Fruit fly (Drosophila melanogaster) whole organism, embryonic: ENCODE data around the gene Gk2.

Experiments used
- Asciz ChIP-seq: fragments of 200-800 bp; sonication (Bioruptor generic); optimal IDR thresholded peaks from 2 replicates; lab custom pipeline; 2017; ENCODE audit warnings: missing biosample characterization, mild to moderate bottlenecking, missing genetic modification characterization, missing genetic modification reagents
- CG10321 ChIP-seq: fragments of 200-800 bp; sonication (Bioruptor generic); IDR thresholded peaks from 2 replicates; pipeline ENCODE4 v1.3.6; 2022; ENCODE audit warnings: missing biosample characterization, missing genetic modification characterization
- CG10565 ChIP-seq: fragments of 200-800 bp; sonication (Bioruptor generic); optimal IDR thresholded peaks from 3 replicates; lab custom pipeline; 2016; ENCODE audit warnings: missing biosample characterization, mild to moderate bottlenecking, missing genetic modification characterization
- CG11093 ChIP-seq: fragments of 200-800 bp; sonication (Bioruptor generic); IDR thresholded peaks from 3 replicates; pipeline ENCODE4 v1.3.6; 2022; ENCODE audit warnings: missing biosample characterization, missing genetic modification characterization
- CG11504 ChIP-seq: fragments of 200-800 bp; sonication (Bioruptor generic); optimal IDR thresholded peaks from 3 replicates; lab custom pipeline; 2019; ENCODE audit warnings: missing biosample characterization, mild to moderate bottlenecking, missing genetic modification characterization, moderate library complexity
- CG11560 ChIP-seq: fragments of 200-800 bp; sonication (Bioruptor generic); IDR thresholded peaks from 3 replicates; pipeline ENCODE4 v1.3.6; 2022; ENCODE audit warnings: missing biosample characterization, missing genetic modification characterization
- CG12155 ChIP-seq: fragments of 200-800 bp; sonication (Bioruptor generic); optimal IDR thresholded peaks from 3 replicates; lab custom pipeline; 2016; ENCODE audit warnings: missing biosample characterization, missing genetic modification characterization
- CG1233 ChIP-seq: fragments of 200-800 bp; sonication (Bioruptor generic); optimal IDR thresholded peaks from 4 replicates; lab custom pipeline; 2018; ENCODE audit warnings: missing biosample characterization, mild to moderate bottlenecking, missing genetic modification characterization
- CG14710 ChIP-seq: fragments of 200-800 bp; sonication (Bioruptor generic); optimal IDR thresholded peaks from 3 replicates; lab custom pipeline; 2019; ENCODE audit warnings: missing biosample characterization, mild to moderate bottlenecking, missing genetic modification characterization, moderate library complexity
- CG1647 ChIP-seq: fragments of 200-800 bp; sonication (Bioruptor generic); optimal IDR thresholded peaks from 3 replicates; lab custom pipeline; 2016; ENCODE audit warnings: missing biosample characterization, missing genetic modification characterization
- CG17385 ChIP-seq: fragments of 200-800 bp; sonication (Bioruptor generic); optimal IDR thresholded peaks from 3 replicates; lab custom pipeline; 2018; ENCODE audit warnings: missing biosample characterization, mild to moderate bottlenecking, missing genetic modification characterization
- CG2199 ChIP-seq: fragments of 200-800 bp; sonication (Bioruptor generic); IDR thresholded peaks from 3 replicates; pipeline ENCODE4 v1.3.6; 2022; ENCODE audit warnings: missing biosample characterization, missing genetic modification characterization
- CG30403 ChIP-seq: fragments of 200-800 bp; sonication (Bioruptor generic); optimal IDR thresholded peaks from 3 replicates; lab custom pipeline; 2016; ENCODE audit warnings: missing biosample characterization, missing genetic modification characterization
- CG30431 ChIP-seq: fragments of 200-800 bp; sonication (Bioruptor generic); optimal IDR thresholded peaks from 2 replicates; lab custom pipeline; 2017; ENCODE audit warnings: missing biosample characterization, missing genetic modification characterization
- CG31441 ChIP-seq: fragments of 200-800 bp; sonication (Bioruptor generic); IDR thresholded peaks from 2 replicates; pipeline ENCODE4 v1.3.6; 2022; ENCODE audit warnings: missing biosample characterization, missing genetic modification characterization
- CG3163 ChIP-seq: fragments of 200-800 bp; sonication (Bioruptor generic); optimal IDR thresholded peaks from 3 replicates; lab custom pipeline; 2016; ENCODE audit warnings: missing biosample characterization, missing genetic modification characterization
- CG3838 ChIP-seq: fragments of 200-800 bp; sonication (Bioruptor generic); optimal IDR thresholded peaks from 3 replicates; lab custom pipeline; 2016; ENCODE audit warnings: missing biosample characterization, missing genetic modification characterization
- CG3847 ChIP-seq: fragments of 200-800 bp; sonication (Bioruptor generic); IDR thresholded peaks from 2 replicates; pipeline ENCODE4 v1.3.6; 2022; ENCODE audit warnings: missing biosample characterization, missing genetic modification characterization
- CG4617 ChIP-seq: fragments of 200-800 bp; sonication (Bioruptor generic); optimal IDR thresholded peaks from 3 replicates; lab custom pipeline; 2016; ENCODE audit warnings: missing biosample characterization, missing genetic modification characterization, borderline replicate concordance
- CG9437 ChIP-seq: fragments of 200-800 bp; sonication (Bioruptor generic); optimal IDR thresholded peaks from 2 replicates; lab custom pipeline; 2018; ENCODE audit warnings: missing biosample characterization, mild to moderate bottlenecking, missing genetic modification characterization
- CG9727 ChIP-seq: fragments of 200-800 bp; sonication (Bioruptor generic); optimal IDR thresholded peaks from 3 replicates; lab custom pipeline; 2017; ENCODE audit warnings: missing biosample characterization, mild to moderate bottlenecking, missing genetic modification characterization
- CHES-1-like ChIP-seq: fragments of 200-800 bp; sonication (Bioruptor generic); optimal IDR thresholded peaks from 2 replicates; lab custom pipeline; 2016; ENCODE audit warnings: missing biosample characterization, missing genetic modification characterization
- Chrac-16 ChIP-seq: fragments of 200-800 bp; sonication (Bioruptor generic); optimal IDR thresholded peaks from 3 replicates; lab custom pipeline; 2016; ENCODE audit warnings: missing biosample characterization, missing genetic modification characterization
- Doc2 ChIP-seq: fragments of 200-800 bp; sonication (Bioruptor generic); IDR thresholded peaks from 2 replicates; pipeline ENCODE4 v1.3.6; 2022; ENCODE audit warnings: missing biosample characterization, missing genetic modification characterization
- Hr39 ChIP-seq: fragments of >200 bp; optimal IDR thresholded peaks from 2 replicates; lab custom pipeline; 2017
- Hr78 ChIP-seq, 2 experiments: fragments of 200-800 bp in 1 of 2; fragments of >200 bp in 1 of 2; sonication (Bioruptor generic) in 1 of 2; optimal IDR thresholded peaks; 2 replicates each; lab custom pipeline; 2017 to 2019; ENCODE audit warnings: missing biosample characterization in 2 of 2, missing genetic modification characterization in 2 of 2, mild to moderate bottlenecking in 1 of 2, moderate library complexity in 1 of 2
- Lim3 ChIP-seq: fragments of 200-800 bp; sonication (Bioruptor generic); IDR thresholded peaks from 2 replicates; pipeline ENCODE4 v1.3.6; 2022; ENCODE audit warnings: missing biosample characterization, missing genetic modification characterization
- Meics ChIP-seq: fragments of 200-800 bp; sonication (Bioruptor generic); optimal IDR thresholded peaks from 2 replicates; lab custom pipeline; 2017; ENCODE audit warnings: missing biosample characterization, mild to moderate bottlenecking, missing genetic modification characterization
- Ptx1 ChIP-seq: fragments of 200-800 bp; sonication (Bioruptor generic); IDR thresholded peaks from 2 replicates; pipeline ENCODE4 v1.3.6; 2022; ENCODE audit warnings: missing biosample characterization, missing genetic modification characterization
- Rx ChIP-seq: fragments of 200-800 bp; sonication (Bioruptor generic); IDR thresholded peaks from 2 replicates; pipeline ENCODE4 v1.3.6; 2022; ENCODE audit warnings: missing biosample characterization, missing genetic modification characterization
- Sry-δ ChIP-seq: fragments of 200-800 bp; sonication (Bioruptor generic); optimal IDR thresholded peaks from 2 replicates; lab custom pipeline; 2016; ENCODE audit warnings: missing biosample characterization, missing genetic modification characterization
- TFAM ChIP-seq: fragments of 200-800 bp; sonication (Bioruptor generic); optimal IDR thresholded peaks from 2 replicates; lab custom pipeline; 2017; ENCODE audit warnings: missing biosample characterization, missing genetic modification characterization, inconsistent platforms
- ash1 ChIP-seq: fragments of 200-800 bp; sonication (Bioruptor generic); optimal IDR thresholded peaks from 2 replicates; lab custom pipeline; 2018; ENCODE audit warnings: missing biosample characterization, mild to moderate bottlenecking, missing genetic modification characterization
- bab2 ChIP-seq: fragments of 200-800 bp; sonication (Bioruptor generic); optimal IDR thresholded peaks from 2 replicates; lab custom pipeline; 2016; ENCODE audit warnings: missing biosample characterization, missing genetic modification characterization
- btn ChIP-seq: fragments of 200-800 bp; sonication (Bioruptor generic); optimal IDR thresholded peaks from 2 replicates; lab custom pipeline; 2016; ENCODE audit warnings: missing biosample characterization, missing genetic modification characterization
- chinmo ChIP-seq: fragments of 200-800 bp; sonication (Bioruptor generic); IDR thresholded peaks from 4 replicates; pipeline ENCODE4 v1.3.6; 2022; ENCODE audit warnings: missing biosample characterization, missing genetic modification characterization; ENCODE audit not compliant: partially characterized antibody
- ci ChIP-seq: fragments of 200-800 bp; sonication (Bioruptor generic); IDR thresholded peaks from 3 replicates; pipeline ENCODE4 v1.3.6; 2022; ENCODE audit warnings: missing biosample characterization, missing genetic modification characterization
- dpn ChIP-seq, 2 experiments: fragments of 200-800 bp; sonication (Bioruptor generic); optimal IDR thresholded peaks; 3 replicates each; lab custom pipeline; 2016; ENCODE audit warnings: missing biosample characterization in 2 of 2, missing genetic modification characterization in 2 of 2
- esg ChIP-seq: fragments of 200-800 bp; sonication (Bioruptor generic); conservative IDR thresholded peaks from 2 replicates; pipeline ENCODE4 v1.3.6; 2022; ENCODE audit warnings: missing biosample characterization, missing genetic modification characterization
- grau ChIP-seq: fragments of 200-800 bp; optimal IDR thresholded peaks from 3 replicates; lab custom pipeline; 2019; ENCODE audit warnings: missing biosample characterization, mild to moderate bottlenecking, missing genetic modification characterization, moderate library complexity
- gsb-n ChIP-seq: fragments of 200-800 bp; sonication (Bioruptor generic); optimal IDR thresholded peaks from 3 replicates; lab custom pipeline; 2018; ENCODE audit warnings: missing biosample characterization, mild to moderate bottlenecking, missing genetic modification characterization
- ham ChIP-seq: fragments of 200-800 bp; sonication (Bioruptor generic); IDR thresholded peaks from 2 replicates; pipeline ENCODE4 v1.3.6; 2022; ENCODE audit warnings: missing biosample characterization, missing genetic modification characterization
- hth ChIP-seq: fragments of >200 bp; optimal IDR thresholded peaks from 2 replicates; lab custom pipeline; 2017; ENCODE audit warnings: inconsistent platforms
- lmd ChIP-seq: fragments of 200-800 bp; sonication (Bioruptor generic); IDR thresholded peaks from 2 replicates; pipeline ENCODE4 v1.3.6; 2022; ENCODE audit warnings: missing biosample characterization, missing genetic modification characterization
- lola ChIP-seq, 3 experiments: fragments of >200 bp in 2 of 3; fragments of 200-800 bp in 1 of 3; sonication (Bioruptor generic) in 1 of 3; optimal IDR thresholded peaks; 2 replicates each; lab custom pipeline; 2017 to 2019; ENCODE audit warnings: missing biosample characterization in 3 of 3, missing genetic modification characterization in 3 of 3, mild to moderate bottlenecking in 1 of 3, moderate library complexity in 1 of 3
- luna ChIP-seq: fragments of 200-800 bp; sonication (Bioruptor generic); optimal IDR thresholded peaks from 2 replicates; lab custom pipeline; 2016; ENCODE audit warnings: missing biosample characterization, missing genetic modification characterization
- mam ChIP-seq: fragments of 200-800 bp; sonication (Bioruptor generic); optimal IDR thresholded peaks from 3 replicates; lab custom pipeline; 2016; ENCODE audit warnings: missing biosample characterization, missing genetic modification characterization
- phol ChIP-seq: fragments of 200-800 bp; sonication (Bioruptor generic); optimal IDR thresholded peaks from 3 replicates; lab custom pipeline; 2018; ENCODE audit warnings: missing biosample characterization, mild to moderate bottlenecking, missing genetic modification characterization, moderate library complexity
- salm ChIP-seq: fragments of 200-800 bp; sonication (Bioruptor generic); optimal IDR thresholded peaks from 2 replicates; lab custom pipeline; 2018; ENCODE audit warnings: missing biosample characterization, mild to moderate bottlenecking, missing genetic modification characterization
- sens ChIP-seq: fragments of 200-800 bp; sonication (Bioruptor generic); peaks from one replicate; lab custom pipeline; 2016; ENCODE audit warnings: missing biosample characterization, missing genetic modification characterization
- sr ChIP-seq: fragments of 200-800 bp; sonication (Bioruptor generic); IDR thresholded peaks from 3 replicates; pipeline ENCODE4 v1.3.6; 2022; ENCODE audit warnings: missing biosample characterization, missing genetic modification characterization
- tio ChIP-seq: fragments of 200-800 bp; sonication (Bioruptor generic); optimal IDR thresholded peaks from 2 replicates; lab custom pipeline; 2017; ENCODE audit warnings: missing biosample characterization, missing genetic modification characterization, inconsistent platforms

Gene Gk2

DNA sequence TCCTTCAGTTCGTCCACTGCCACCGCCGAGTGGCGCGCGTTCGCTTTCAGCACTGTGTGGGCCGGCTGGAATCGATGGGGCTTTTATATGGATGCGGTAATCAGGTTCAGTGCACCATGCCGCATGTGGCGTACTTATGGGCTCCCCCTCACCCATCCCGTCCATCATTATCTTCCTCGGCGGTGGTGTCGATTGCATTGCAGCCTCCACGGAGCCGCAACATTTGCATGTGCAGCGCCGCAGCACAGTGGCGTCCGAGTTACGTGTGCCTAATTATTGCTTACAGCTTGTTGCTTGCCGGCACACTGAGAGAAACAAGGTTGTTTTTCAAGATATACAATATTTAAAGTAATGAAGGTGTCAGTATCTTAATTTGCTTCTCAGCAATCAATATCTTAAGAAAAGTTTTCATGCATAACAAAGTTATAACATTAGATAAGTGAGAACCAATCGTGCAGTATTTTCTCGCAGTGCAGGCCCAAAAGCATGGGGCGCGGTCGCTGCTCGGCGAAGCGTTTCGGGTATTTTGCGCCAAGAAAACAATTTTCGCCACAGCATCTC is 35.8 kb upstream of the Gk2 start, which contains the start of gene CG13931 (continued):
- TF ChIP-seq dpn (GFP tag; optimal IDR thresholded peaks at IDR 0.05; lab: Kevin White, UChicago), result peak in 1 of 2 experiments; percentile 4
- no peak for TF ChIP-seq chinmo
- TF ChIP-seq grau (tag; lab: Kevin White, UChicago), result no peak
- TF ChIP-seq esg, result no peak
- TF ChIP-seq ham (GFP tag; lab: Robert Waterston, UW), result no peak
- TF ChIP-seq CG3838 (GFP tag; lab: Kevin White, UChicago), result no peak
- peak; percentile 23 for TF ChIP-seq Chrac-16 (GFP tag; lab: Kevin White, UChicago)
- peak; percentile 21 for TF ChIP-seq CG14710 (tag; lab: Kevin White, UChicago)
- TF ChIP-seq Asciz, result no peak
- no peak; the same call in 1 of the 2 replicates for TF ChIP-seq CG31441 (GFP tag; lab: Robert Waterston, UW)
- TF ChIP-seq TFAM (GFP tag; lab: Kevin White, UChicago), result no peak
- TF ChIP-seq salm (tag; lab: Kevin White, UChicago), result no peak
- TF ChIP-seq CG10565, result no peak
- TF ChIP-seq CG12155 (GFP tag; lab: Kevin White, UChicago), result no peak
- peak; percentile 15 for TF ChIP-seq bab2
- no peak for TF ChIP-seq Meics (GFP tag; lab: Kevin White, UChicago)
- TF ChIP-seq CG3847 (GFP tag; lab: Robert Waterston, UW), result no peak
- TF ChIP-seq Doc2 (GFP tag; lab: Robert Waterston, UW), result no peak
- no peak for TF ChIP-seq CG11093 (GFP tag; lab: Robert Waterston, UW)
- peak; percentile 41; the same call in 1 of the 2 replicates for TF ChIP-seq Ptx1 (GFP tag; lab: Robert Waterston, UW)
- peak; percentile 23 for TF ChIP-seq CG9727 (GFP tag; lab: Kevin White, UChicago)
- peak; percentile 80 for TF ChIP-seq sens (GFP tag; lab: Kevin White, UChicago)
- TF ChIP-seq CG4617 (GFP tag; lab: Kevin White, UChicago), result no peak
- TF ChIP-seq hth (lab: Kevin White, UChicago), result no peak
- TF ChIP-seq CG30431 (GFP tag; lab: Kevin White, UChicago), result no peak
- TF ChIP-seq Lim3, result no peak
- no peak for TF ChIP-seq CG1233 (GFP tag; lab: Kevin White, UChicago)
- peak; percentile 38 for TF ChIP-seq CG30403 (GFP tag; lab: Kevin White, UChicago)
- no peak for TF ChIP-seq Sry-δ (GFP tag; lab: Kevin White, UChicago)
- no peak for TF ChIP-seq gsb-n (tag; lab: Kevin White, UChicago)
- peak; percentile 48 for TF ChIP-seq CG11504 (tag; lab: Kevin White, UChicago)
- TF ChIP-seq Hr39 (lab: Kevin White, UChicago), result no peak
- TF ChIP-seq Hr78 (GFP tag; optimal IDR thresholded peaks at IDR 0.05; lab: Kevin White, UChicago), result no peak
- TF ChIP-seq btn (GFP tag; lab: Kevin White, UChicago), result no peak
- no peak for TF ChIP-seq CG10321 (GFP tag; lab: Robert Waterston, UW)
- TF ChIP-seq mam (GFP tag; lab: Kevin White, UChicago), result no peak
- peak; percentile 32 for TF ChIP-seq tio (GFP tag; lab: Kevin White, UChicago)
- no peak for TF ChIP-seq sr (GFP tag; lab: Robert Waterston, UW)
- peak; percentile 20 for TF ChIP-seq CG1647 (GFP tag; lab: Kevin White, UChicago)
- no peak for TF ChIP-seq CG9437
- no peak for TF ChIP-seq Rx
- TF ChIP-seq lola (GFP tag; optimal IDR thresholded peaks at IDR 0.05; lab: Kevin White, UChicago), result no peak
- TF ChIP-seq phol (tag; lab: Kevin White, UChicago), result peak; percentile 32
- peak; percentile 33 for TF ChIP-seq lmd (GFP tag; lab: Robert Waterston, UW)
- TF ChIP-seq CG11560 (tag; lab: Robert Waterston, UW), result no peak
- peak; percentile 55; the same call in 2 of the 3 replicates for TF ChIP-seq ci (GFP tag; lab: Robert Waterston, UW)
- no peak for TF ChIP-seq CG17385 (GFP tag; lab: Kevin White, UChicago)
- no peak for TF ChIP-seq CHES-1-like (GFP tag; lab: Kevin White, UChicago)
- TF ChIP-seq CG2199 (GFP tag; lab: Robert Waterston, UW), result no peak
- no peak for TF ChIP-seq ash1
- TF ChIP-seq luna (GFP tag; lab: Kevin White, UChicago), result no peak
- TF ChIP-seq CG3163, result no peak
